Worm (Caenorhabditis elegans) whole organism, midembryonic: ENCODE measurements around the gene cmtr-1.
"Not testable (repeated sequence)": the region's sequence is repeated elsewhere in the genome, so short reads cannot be mapped to it uniquely, and the experiment has no call there.

Experiments used
- T22C8.4 ChIP-seq: fragments of 200-800 bp; sonication (Bioruptor generic); IDR thresholded peaks from 2 replicates; pipeline ENCODE4 v1.3.6; 2022; ENCODE audit warnings: missing genetic modification characterization, missing compliant biosample characterization
- cog-1 ChIP-seq: sonication (generic microtip); optimal IDR thresholded peaks from 2 replicates; lab custom pipeline; 2016; ENCODE audit warnings: missing genetic modification characterization, missing compliant biosample characterization
- flt-1 ChIP-seq: fragments of 200-800 bp; sonication (Bioruptor generic); IDR thresholded peaks from 2 replicates; pipeline ENCODE4 v1.3.6; 2022; ENCODE audit warnings: missing genetic modification characterization, missing compliant biosample characterization
- klf-2 ChIP-seq: fragments of 200-800 bp; sonication (Bioruptor generic); conservative IDR thresholded peaks from 2 replicates; pipeline ENCODE4 v1.3.6; 2022; ENCODE audit warnings: missing genetic modification reagents, missing genetic modification characterization, missing compliant biosample characterization
- med-1 ChIP-seq: sonication (generic microtip); optimal IDR thresholded peaks from 2 replicates; lab custom pipeline; 2017; ENCODE audit warnings: missing genetic modification characterization, mild to moderate bottlenecking, missing compliant biosample characterization, antibody characterized with exemption, missing genetic modification reagents; ENCODE audit not compliant: insufficient read depth
- ref-1 ChIP-seq: fragments of 200-800 bp; sonication (Bioruptor generic); conservative IDR thresholded peaks from 2 replicates; pipeline ENCODE4 v1.3.6; 2022; ENCODE audit warnings: missing genetic modification reagents, missing genetic modification characterization, missing compliant biosample characterization
- tab-1 ChIP-seq: fragments of 200-800 bp; sonication (Bioruptor generic); IDR thresholded peaks from 2 replicates; pipeline ENCODE4 v1.3.6; 2022; ENCODE audit warnings: missing genetic modification characterization, missing compliant biosample characterization
- ztf-23 ChIP-seq: fragments of 200-800 bp; sonication (Bioruptor generic); IDR thresholded peaks from 2 replicates; pipeline ENCODE4 v1.3.6; 2022; ENCODE audit warnings: missing genetic modification reagents, missing genetic modification characterization, missing compliant biosample characterization
- ztf-29 ChIP-seq: fragments of 200-800 bp; sonication (Bioruptor generic); IDR thresholded peaks from 2 replicates; pipeline ENCODE4 v1.3.6; 2022; ENCODE audit warnings: missing genetic modification reagents, missing genetic modification characterization, missing compliant biosample characterization

Gene cmtr-1

ce11 chrII:15025599-15026164, at the start of gene cmtr-1:
cmtr-1 (plus strand) TSS chrII:15026114.
- TF ChIP-seq T22C8.4 (GFP tag; lab: Robert Waterston, UW) (no peak), tab-1 (GFP tag; lab: Robert Waterston, UW) (no peak), cog-1 (tag; lab: Kevin White, UChicago) (peak; percentile 69), ztf-23 (GFP tag; lab: Robert Waterston, UW) (peak; percentile 70; the same call in 1 of the 2 replicates), ref-1 (GFP tag; lab: Robert Waterston, UW) (no peak; the same call in 1 of the 2 replicates), flt-1 (peak; percentile 64; the same call in 1 of the 2 replicates), klf-2 (GFP tag; lab: Robert Waterston, UW) (no peak)

DNA sequence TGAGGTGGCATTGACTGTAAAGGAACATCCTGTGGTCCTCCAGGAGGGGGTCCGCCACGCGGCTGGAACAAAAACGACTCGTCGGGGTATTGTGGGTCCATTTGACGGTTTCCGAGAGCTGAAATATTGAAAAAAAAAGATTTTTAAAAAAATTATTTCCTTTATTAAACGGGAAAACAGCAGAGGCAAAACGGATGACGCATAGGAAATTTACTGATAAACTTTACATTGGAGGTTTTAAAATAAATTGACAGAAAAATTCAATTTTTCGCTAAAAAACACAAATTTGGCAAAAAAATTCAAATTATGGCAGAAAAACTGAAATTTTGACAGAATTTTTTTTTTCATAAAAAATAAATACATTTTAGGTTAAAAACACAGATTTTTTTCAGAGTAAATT, 42.0 kb upstream of the cmtr-1 start, which contains the start of gene Y53F4B.5:
Gene Y53F4B.5 (minus strand): TSS at position 101 of the 400 bp plus-strand sequence.
- TF ChIP-seq T22C8.4 (GFP tag; lab: Robert Waterston, UW) (no peak), ztf-29 (GFP tag; lab: Robert Waterston, UW) (no peak), klf-2 (GFP tag; lab: Robert Waterston, UW) (no peak), cog-1 (tag; lab: Kevin White, UChicago) (no peak), tab-1 (GFP tag; lab: Robert Waterston, UW) (no peak), ref-1 (GFP tag; lab: Robert Waterston, UW) (no peak), ztf-23 (GFP tag; lab: Robert Waterston, UW) (no peak)

DNA sequence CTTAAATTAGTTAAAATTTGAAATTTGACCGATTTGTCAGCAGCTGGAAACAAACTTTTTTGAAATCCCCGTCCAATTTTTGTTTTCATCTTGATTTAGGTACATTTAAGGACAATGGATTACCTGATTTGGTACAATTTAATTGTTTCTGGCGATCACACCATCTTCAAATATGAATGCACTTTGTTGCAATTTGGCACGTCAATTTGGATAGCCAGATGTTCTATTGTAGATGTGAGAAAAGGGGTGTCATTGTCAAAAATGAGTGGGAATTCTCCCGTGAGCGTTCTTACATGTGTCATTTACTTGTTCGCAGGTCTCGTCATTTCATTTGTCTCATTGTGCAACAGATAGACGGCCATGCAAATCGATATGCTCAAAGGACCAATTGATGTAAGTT, 37.7 kb upstream of the cmtr-1 start, which contains the start of gene Y53F4B.43:
Gene Y53F4B.43 (plus strand): TSS at position 301 of the 400 bp plus-strand sequence.
- TF ChIP-seq tab-1 (GFP tag; lab: Robert Waterston, UW); cog-1 (tag; lab: Kevin White, UChicago); med-1 (GFP tag; lab: Kevin White, UChicago): not testable (repeated sequence)

DNA sequence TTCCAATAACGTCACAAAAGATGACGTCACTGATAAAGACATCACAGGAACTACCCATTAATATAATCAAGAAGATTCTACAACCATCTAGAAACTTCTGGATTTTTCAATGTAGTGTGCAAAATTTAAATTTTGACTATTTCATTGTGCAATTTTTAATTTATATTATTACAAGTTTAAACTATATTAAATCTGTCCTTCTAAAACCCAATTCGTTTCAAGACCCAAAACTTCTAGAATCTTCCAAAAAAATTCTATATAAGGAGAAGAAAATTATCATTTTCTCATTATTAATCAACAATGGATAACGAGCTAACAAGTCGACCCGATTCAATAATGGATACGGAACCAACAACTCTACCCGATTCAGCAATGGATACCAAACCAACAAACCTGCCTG, 33.3 kb upstream of the cmtr-1 start, which contains the start of gene Y53F4B.7:
Gene Y53F4B.7 (plus strand): TSS at position 301 of the 400 bp plus-strand sequence.
- TF ChIP-seq tab-1 (GFP tag; lab: Robert Waterston, UW); ztf-23 (GFP tag; lab: Robert Waterston, UW); med-1 (GFP tag; lab: Kevin White, UChicago): not testable (repeated sequence)

DNA sequence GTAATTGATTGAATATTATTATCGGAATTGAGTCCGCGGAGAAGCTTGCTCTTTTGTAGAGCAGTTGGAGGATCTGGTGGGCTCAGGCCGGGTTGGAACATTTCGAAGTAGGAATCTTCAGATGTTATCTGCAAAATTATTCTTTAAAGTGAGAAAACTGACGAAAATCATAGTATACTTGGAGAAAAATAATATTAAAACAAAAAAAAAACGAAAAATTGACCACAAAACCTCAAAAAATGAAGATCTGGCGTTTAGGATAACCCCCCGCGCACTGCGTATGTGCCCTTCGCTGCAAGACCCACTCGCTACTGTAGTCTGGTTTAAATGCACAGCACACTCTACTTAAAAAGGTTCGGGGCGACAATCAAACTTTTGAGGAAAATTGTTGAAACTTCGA, 22.5 kb upstream of the cmtr-1 start, which contains the start of gene Y53F4B.10:
Gene Y53F4B.10 (minus strand): TSS at position 101 of the 400 bp plus-strand sequence.
- TF ChIP-seq T22C8.4 (GFP tag; lab: Robert Waterston, UW): no peak
- TF ChIP-seq tab-1 (GFP tag; lab: Robert Waterston, UW): no peak
- TF ChIP-seq ztf-29 (GFP tag; lab: Robert Waterston, UW): no peak
- no peak for TF ChIP-seq ztf-23 (GFP tag; lab: Robert Waterston, UW)
- TF ChIP-seq ref-1 (GFP tag; lab: Robert Waterston, UW): no peak
- no peak for TF ChIP-seq med-1 (GFP tag; lab: Kevin White, UChicago)
- TF ChIP-seq flt-1: no peak

DNA sequence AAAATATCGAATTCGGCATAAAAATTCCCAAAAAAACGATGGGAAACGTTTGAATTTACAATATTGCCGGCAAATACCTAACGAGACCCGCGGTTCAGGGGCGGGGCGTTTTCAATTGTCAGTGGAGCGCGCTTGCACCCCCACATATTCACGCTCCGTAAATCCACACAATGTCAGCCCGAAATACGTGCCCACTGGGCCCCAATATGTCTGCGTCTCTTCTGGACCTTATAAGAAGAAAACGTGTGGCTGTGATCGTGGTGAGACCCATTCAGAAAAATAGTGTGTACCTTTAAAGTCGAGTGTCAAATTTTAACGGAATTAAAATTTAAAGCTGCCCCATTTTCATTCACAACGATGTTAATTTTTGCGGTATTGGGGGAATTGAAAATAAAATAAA, 21.4 kb upstream of the cmtr-1 start:
- no peak for TF ChIP-seq ztf-29 (GFP tag; lab: Robert Waterston, UW)
- no peak for TF ChIP-seq flt-1
- no peak for TF ChIP-seq cog-1 (tag; lab: Kevin White, UChicago)
- no peak for TF ChIP-seq T22C8.4 (GFP tag; lab: Robert Waterston, UW)
- no peak for TF ChIP-seq tab-1 (GFP tag; lab: Robert Waterston, UW)
- TF ChIP-seq ztf-23 (GFP tag; lab: Robert Waterston, UW): no peak

DNA sequence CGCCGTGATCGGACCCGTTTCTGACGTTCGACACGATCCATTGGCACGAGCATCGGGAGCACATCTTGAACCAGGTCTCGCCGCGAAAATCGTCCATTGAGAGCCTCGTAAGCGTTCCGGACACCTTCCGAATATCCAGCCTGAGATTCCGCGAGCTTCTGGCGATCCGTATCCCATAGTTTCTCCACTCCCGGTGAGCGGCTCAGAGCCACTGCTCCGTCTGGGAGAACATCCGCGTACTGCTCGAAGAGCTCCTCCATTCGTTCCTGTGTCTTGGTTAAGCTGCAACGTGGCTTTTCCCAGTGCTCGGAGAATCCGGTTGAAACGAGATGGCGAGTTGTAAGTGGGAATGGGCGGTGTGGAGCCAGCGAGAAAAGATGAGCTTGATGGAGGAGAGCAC, 20.8 kb upstream of the cmtr-1 start:
- TF ChIP-seq ref-1 (GFP tag; lab: Robert Waterston, UW): no peak
- TF ChIP-seq klf-2 (GFP tag; lab: Robert Waterston, UW): no peak

ce11 chrII:15008481-15009057, 17.3 kb upstream of the cmtr-1 start:
- no peak for TF ChIP-seq tab-1 (GFP tag; lab: Robert Waterston, UW)
- no peak for TF ChIP-seq flt-1
- TF ChIP-seq ztf-29 (GFP tag; lab: Robert Waterston, UW): no peak
- TF ChIP-seq ref-1 (GFP tag; lab: Robert Waterston, UW): no peak

DNA sequence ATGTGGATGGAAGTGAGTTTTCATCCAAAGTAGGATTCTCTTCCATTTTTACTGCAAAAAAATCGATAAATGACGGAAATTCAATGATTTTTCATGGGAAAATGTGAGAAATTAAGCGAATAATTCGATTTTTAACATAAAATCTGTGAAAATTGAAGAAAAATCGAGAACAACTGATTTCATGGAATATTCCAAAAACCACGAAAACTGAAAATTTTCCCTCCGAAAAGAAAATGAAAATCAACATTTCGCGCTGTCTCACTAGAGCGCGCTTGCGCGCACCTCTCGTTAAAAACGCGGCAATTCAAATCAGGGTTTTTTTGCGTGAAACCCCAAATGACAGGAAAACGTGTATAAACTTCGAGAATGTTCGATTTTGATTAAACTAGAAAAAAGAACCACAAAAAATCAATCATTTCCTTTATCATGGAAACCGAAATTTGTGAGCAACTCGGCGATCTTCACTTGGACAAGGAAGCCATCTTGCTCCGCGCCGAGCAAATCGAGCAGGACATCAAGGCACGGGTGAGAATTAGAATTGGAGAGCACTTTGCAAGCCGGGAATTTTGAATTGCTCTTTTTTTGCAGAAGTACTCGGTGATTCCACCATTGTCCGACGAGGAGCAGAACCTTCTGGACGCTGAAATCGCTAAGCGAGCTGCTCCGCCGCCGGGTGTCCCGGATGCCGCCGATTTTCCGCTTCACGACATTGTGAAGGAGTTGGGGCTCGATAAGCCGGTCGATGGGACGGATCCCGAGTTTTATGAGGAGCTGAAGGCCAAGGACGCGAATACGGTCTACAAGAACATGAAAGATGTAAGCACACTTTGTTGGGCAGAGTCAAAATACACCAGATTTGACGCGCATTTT, 15.3 kb upstream of the cmtr-1 start, which contains the start of the genes Y53F4B.9 and Y53F4B.11:
Gene Y53F4B.9 (minus strand): TSS at position 51 of the 870 bp plus-strand sequence.
Gene Y53F4B.11 (plus strand): TSS at position 383 of the 870 bp plus-strand sequence.
- TF ChIP-seq flt-1 (no peak), cog-1 (tag; lab: Kevin White, UChicago) (peak; percentile 4)

DNA sequence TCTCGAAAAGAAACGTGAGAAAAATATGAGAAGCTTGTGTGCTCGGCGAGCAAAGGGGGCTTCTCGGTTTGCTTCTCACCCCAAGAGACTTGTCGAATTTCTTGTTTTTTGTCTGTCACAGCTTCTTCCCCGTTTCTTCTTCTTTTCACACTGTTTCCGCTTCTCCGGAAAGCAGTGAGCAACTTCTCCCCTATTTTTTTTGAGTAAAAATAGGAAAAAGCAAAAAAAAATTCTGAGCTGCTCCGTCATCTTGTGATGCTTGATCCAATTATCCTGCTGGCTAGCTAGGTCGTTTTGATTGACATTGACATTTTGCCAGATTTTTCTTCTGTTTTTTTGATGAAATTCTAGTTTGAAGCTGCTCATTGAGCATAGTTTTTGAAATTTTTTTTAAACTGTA, 11.5 kb upstream of the cmtr-1 start, which contains the start of gene Y53F4B.51:
Gene Y53F4B.51 (minus strand): TSS at position 63 of the 400 bp plus-strand sequence.
- TF ChIP-seq ref-1 (GFP tag; lab: Robert Waterston, UW) (no peak), T22C8.4 (GFP tag; lab: Robert Waterston, UW) (no peak), med-1 (GFP tag; lab: Kevin White, UChicago) (no peak), ztf-29 (GFP tag; lab: Robert Waterston, UW) (no peak), ztf-23 (GFP tag; lab: Robert Waterston, UW) (no peak), klf-2 (GFP tag; lab: Robert Waterston, UW) (no peak), cog-1 (tag; lab: Kevin White, UChicago) (no peak), flt-1 (no peak), tab-1 (GFP tag; lab: Robert Waterston, UW) (no peak)
